Fruit fly (Drosophila melanogaster): ENCODE data around the gene CG33340.

Gene CG33340

dm6 chr3R:24319632-24320341, 43.2 kb upstream of the CG33340 start:
- TF ChIP-seq Pdp1 (GFP tag; optimal IDR thresholded peaks at IDR 0.05) = peak in 1 of 2 experiments; percentile 99
- TF ChIP-seq en (GFP tag; optimal IDR thresholded peaks at IDR 0.05) = peak; percentile 12
- no peak for TF ChIP-seq CG18011 (GFP tag; optimal IDR thresholded peaks at IDR 0.05)
- TF ChIP-seq CG34376 (GFP tag; optimal IDR thresholded peaks at IDR 0.05) = peak; percentile 4
- TF ChIP-seq fd96Cb (tag; optimal IDR thresholded peaks at IDR 0.05) = peak; percentile 3
- no peak for TF ChIP-seq sc (optimal IDR thresholded peaks at IDR 0.05)
- TF ChIP-seq sc (GFP tag; optimal IDR thresholded peaks at IDR 0.05) = no peak
- 0 out of 2 replicates have a peak, but pooled peaks have one; percentile 8 for TF ChIP-seq chm (GFP tag; IDR thresholded peaks at IDR 0.05)
- TF ChIP-seq CG4360 (GFP tag; IDR thresholded peaks at IDR 0.05) = peak; percentile 69
- TF ChIP-seq Med (GFP tag) = peak; percentile 35
- TF ChIP-seq CG32772 (GFP tag; IDR thresholded peaks at IDR 0.05) = peak; percentile 38; the same call in 1 of the 2 replicates
- peak; percentile 21 for TF ChIP-seq sens (GFP tag)
- peak; percentile 18 for TF ChIP-seq gro (GFP tag; optimal IDR thresholded peaks at IDR 0.05)
- peak; percentile 67 for TF ChIP-seq BtbVII (GFP tag; optimal IDR thresholded peaks at IDR 0.05)
- no peak for TF ChIP-seq kni (GFP tag; optimal IDR thresholded peaks at IDR 0.05)
- peak; percentile 71 for TF ChIP-seq exex (tag; optimal IDR thresholded peaks at IDR 0.05)
- TF ChIP-seq Hsf (GFP tag; optimal IDR thresholded peaks at IDR 0.05) = no peak
- peak; percentile 54 for TF ChIP-seq nom (GFP tag; optimal IDR thresholded peaks at IDR 0.05)
- TF ChIP-seq shn (GFP tag; optimal IDR thresholded peaks at IDR 0.05) = peak; percentile 9
- TF ChIP-seq kah (GFP tag; optimal IDR thresholded peaks at IDR 0.05) = peak; percentile 12
- TF ChIP-seq wor (GFP tag; IDR thresholded peaks at IDR 0.05) = no peak
- TF ChIP-seq bbx (GFP tag; IDR thresholded peaks at IDR 0.05; ENCODE audit: partially characterized antibody) = peak; percentile 25; the same call in 1 of the 2 replicates
- TF ChIP-seq CG6254 (GFP tag; optimal IDR thresholded peaks at IDR 0.05) = no peak
- no peak for TF ChIP-seq HHEX (GFP tag; optimal IDR thresholded peaks at IDR 0.05)
- no peak for TF ChIP-seq CG10462 (GFP tag; optimal IDR thresholded peaks at IDR 0.05)
- 0 out of 3 replicates have a peak, but pooled peaks have one; percentile 59 for TF ChIP-seq CG34422 (GFP tag; IDR thresholded peaks at IDR 0.05)
- TF ChIP-seq Ets65A (GFP tag) = no peak

dm6 chr3R:24320342-24320711, 42.6 kb upstream of the CG33340 start:
- TF ChIP-seq CG34224 (GFP tag; IDR thresholded peaks at IDR 0.05; ENCODE audit: partially characterized antibody) = peak; percentile 67
- TF ChIP-seq YL-1 (GFP tag; optimal IDR thresholded peaks at IDR 0.05) = peak; percentile 83
- TF ChIP-seq CG12659 (GFP tag; optimal IDR thresholded peaks at IDR 0.05) = peak; percentile 73
- TF ChIP-seq Doc3 (GFP tag; IDR thresholded peaks at IDR 0.05; ENCODE audit: partially characterized antibody) = peak; percentile 38; the same call in 1 of the 3 replicates
- no peak for TF ChIP-seq D19A (tag; optimal IDR thresholded peaks at IDR 0.05)
- TF ChIP-seq Bdp1 (GFP tag; optimal IDR thresholded peaks at IDR 0.05) = no peak
- peak; percentile 76 for TF ChIP-seq Med (GFP tag)
- TF ChIP-seq inv (GFP tag; IDR thresholded peaks at IDR 0.05; ENCODE audit: partially characterized antibody) = peak; percentile 52; the same call in 1 of the 2 replicates
- TF ChIP-seq CG1233 (GFP tag; optimal IDR thresholded peaks at IDR 0.05) = no peak
- TF ChIP-seq tap (tag; optimal IDR thresholded peaks at IDR 0.05) = no peak
- TF ChIP-seq fd102C (GFP tag; optimal IDR thresholded peaks at IDR 0.05) = no peak
- peak; percentile 66 for TF ChIP-seq HLH4C (GFP tag; IDR thresholded peaks at IDR 0.05; ENCODE audit: partially characterized antibody)
- peak; percentile 75 for TF ChIP-seq tna (GFP tag; IDR thresholded peaks at IDR 0.05; ENCODE audit: partially characterized antibody)
- peak; percentile 52; the same call in 1 of the 2 replicates for TF ChIP-seq Rfx (GFP tag; IDR thresholded peaks at IDR 0.05)
- peak; percentile 4 for TF ChIP-seq her (GFP tag; optimal IDR thresholded peaks at IDR 0.05)
- peak; percentile 66 for TF ChIP-seq CG1832 (GFP tag; optimal IDR thresholded peaks at IDR 0.05)
- no peak for TF ChIP-seq lmd (GFP tag; IDR thresholded peaks at IDR 0.05)
- TF ChIP-seq Opbp (GFP tag; IDR thresholded peaks at IDR 0.05; ENCODE audit: partially characterized antibody) = peak; percentile 78
- TF ChIP-seq CG8478 (optimal IDR thresholded peaks at IDR 0.05) = peak; percentile 88
- peak; percentile 82 for TF ChIP-seq seq (GFP tag; IDR thresholded peaks at IDR 0.05)
- peak; percentile 59; the same call in 1 of the 3 replicates for TF ChIP-seq hb (GFP tag; IDR thresholded peaks at IDR 0.05; ENCODE audit: partially characterized antibody)
- TF ChIP-seq az2 (GFP tag; optimal IDR thresholded peaks at IDR 0.05) = no peak
- TF ChIP-seq ftz-f1 (GFP tag; optimal IDR thresholded peaks at IDR 0.05) = peak; percentile 96
- no peak for TF ChIP-seq HLH3B (GFP tag; IDR thresholded peaks at IDR 0.05)
